Worm (Caenorhabditis elegans) whole organism, young adult: Measurements from ENCODE around the gene C25G6.4.

Experiments
- B0261.1 ChIP-seq: sonication (generic microtip); optimal IDR thresholded peaks from 2 replicates; lab custom pipeline; 2016; ENCODE audit warnings: mild to moderate bottlenecking, missing genetic modification characterization, moderate library complexity, missing compliant biosample characterization
- B0336.3 ChIP-seq: fragments of 200-800 bp; sonication (Bioruptor generic); IDR thresholded peaks from 2 replicates; pipeline ENCODE4 v1.3.6; 2022; ENCODE audit warnings: missing genetic modification characterization, missing compliant biosample characterization
- F33H1.4 ChIP-seq: fragments of 200-800 bp; sonication (Bioruptor generic); IDR thresholded peaks from 2 replicates; pipeline ENCODE4 v1.3.6; 2022; ENCODE audit warnings: missing genetic modification reagents, missing genetic modification characterization, missing compliant biosample characterization
- F37B4.10 ChIP-seq: fragments of 200-800 bp; sonication (Bioruptor generic); IDR thresholded peaks from 2 replicates; pipeline ENCODE4 v1.3.6; 2022; ENCODE audit warnings: missing genetic modification characterization, missing compliant biosample characterization
- Y53G8AR.9 ChIP-seq: fragments of 200-800 bp; sonication (Bioruptor generic); conservative IDR thresholded peaks from 2 replicates; pipeline ENCODE4 v1.3.6; 2022; ENCODE audit warnings: missing genetic modification reagents, missing genetic modification characterization, missing compliant biosample characterization
- ZK185.1 ChIP-seq: sonication (generic microtip); optimal IDR thresholded peaks from 2 replicates; lab custom pipeline; 2016; ENCODE audit warnings: mild to moderate bottlenecking, missing genetic modification characterization, missing compliant biosample characterization; ENCODE audit not compliant: poor library complexity, severe bottlenecking
- atf-7 ChIP-seq: sonication (generic microtip); optimal IDR thresholded peaks from 2 replicates; lab custom pipeline; 2017; ENCODE audit warnings: mild to moderate bottlenecking, missing genetic modification characterization, missing compliant biosample characterization
- athp-1 ChIP-seq: sonication (generic microtip); optimal IDR thresholded peaks from 2 replicates; lab custom pipeline; 2017; ENCODE audit warnings: mild to moderate bottlenecking, missing genetic modification characterization, missing compliant biosample characterization
- bed-1 ChIP-seq: fragments of 200-800 bp; sonication (Bioruptor generic); IDR thresholded peaks from 2 replicates; pipeline ENCODE4 v1.3.6; 2022; ENCODE audit warnings: missing genetic modification reagents, missing genetic modification characterization, missing compliant biosample characterization
- bed-2 ChIP-seq: fragments of 200-800 bp; sonication (Bioruptor generic); IDR thresholded peaks from 2 replicates; pipeline ENCODE4 v1.3.6; 2022; ENCODE audit warnings: missing genetic modification reagents, missing genetic modification characterization, missing compliant biosample characterization
- ceh-40 ChIP-seq: fragments of 200-800 bp; sonication (Bioruptor generic); IDR thresholded peaks from 2 replicates; pipeline ENCODE4 v1.3.6; 2022; ENCODE audit warnings: missing genetic modification characterization, missing compliant biosample characterization
- ceh-58 ChIP-seq: fragments of 200-800 bp; sonication (Bioruptor generic); IDR thresholded peaks from 2 replicates; pipeline ENCODE4 v1.3.6; 2022; ENCODE audit warnings: missing genetic modification characterization, missing compliant biosample characterization
- ceh-91 ChIP-seq: fragments of 200-800 bp; sonication (Bioruptor generic); IDR thresholded peaks from 2 replicates; pipeline ENCODE4 v1.3.6; 2022; ENCODE audit warnings: missing genetic modification reagents, missing genetic modification characterization, missing compliant biosample characterization
- dox-1 ChIP-seq: fragments of 200-800 bp; sonication (Bioruptor generic); IDR thresholded peaks from 2 replicates; pipeline ENCODE4 v1.3.6; 2022; ENCODE audit warnings: missing genetic modification reagents, missing genetic modification characterization, missing compliant biosample characterization
- egl-18 ChIP-seq: fragments of 200-800 bp; sonication (Bioruptor generic); IDR thresholded peaks from 2 replicates; pipeline ENCODE4 v1.3.6; 2022; ENCODE audit warnings: missing genetic modification reagents, missing genetic modification characterization, missing compliant biosample characterization
- ekl-4 ChIP-seq: fragments of 200-800 bp; sonication (Bioruptor generic); IDR thresholded peaks from 2 replicates; pipeline ENCODE4 v1.3.6; 2022; ENCODE audit warnings: missing genetic modification reagents, missing genetic modification characterization, missing compliant biosample characterization
- him-1 ChIP-seq: sonication (generic microtip); optimal IDR thresholded peaks from 2 replicates; lab custom pipeline; 2016; ENCODE audit warnings: missing genotype, missing genetic modification reagents, missing genetic modification characterization, missing compliant biosample characterization
- hrde-1 ChIP-seq: sonication (generic microtip); optimal IDR thresholded peaks from 2 replicates; lab custom pipeline; 2016; ENCODE audit warnings: missing genetic modification characterization, mild to moderate bottlenecking, missing compliant biosample characterization, moderate library complexity, missing genotype, missing genetic modification reagents, borderline replicate concordance
- lir-1 ChIP-seq: fragments of 200-800 bp; sonication (Bioruptor generic); conservative IDR thresholded peaks from 2 replicates; pipeline ENCODE4 v1.3.6; 2022; ENCODE audit warnings: missing genetic modification reagents, missing genetic modification characterization, missing compliant biosample characterization
- lsy-27 ChIP-seq: sonication (generic microtip); optimal IDR thresholded peaks from 2 replicates; lab custom pipeline; 2017; ENCODE audit warnings: missing genetic modification characterization, mild to moderate bottlenecking, missing compliant biosample characterization, antibody characterized with exemption, missing genotype, borderline replicate concordance; ENCODE audit not compliant: insufficient read depth
- madf-10 ChIP-seq: sonication (generic microtip); optimal IDR thresholded peaks from 2 replicates; lab custom pipeline; 2016; ENCODE audit warnings: mild to moderate bottlenecking, missing genetic modification characterization, missing compliant biosample characterization
- madf-6 ChIP-seq: fragments of 200-800 bp; sonication (Bioruptor generic); IDR thresholded peaks from 2 replicates; pipeline ENCODE4 v1.3.6; 2022; ENCODE audit warnings: missing genetic modification reagents, missing genetic modification characterization, missing compliant biosample characterization
- mel-28 ChIP-seq: sonication (generic microtip); optimal IDR thresholded peaks from 2 replicates; lab custom pipeline; 2016; ENCODE audit warnings: borderline replicate concordance, mild to moderate bottlenecking, missing genetic modification characterization, missing compliant biosample characterization
- nfya-1 ChIP-seq: sonication (generic microtip); optimal IDR thresholded peaks from 2 replicates; lab custom pipeline; 2017; ENCODE audit warnings: antibody characterized with exemption, missing compliant biosample characterization, missing genetic modification characterization, borderline replicate concordance; ENCODE audit not compliant: insufficient read depth
- nhr-120 ChIP-seq: fragments of 200-800 bp; sonication (Bioruptor generic); IDR thresholded peaks from 2 replicates; pipeline ENCODE4 v1.3.6; 2022; ENCODE audit warnings: missing genetic modification characterization, missing compliant biosample characterization
- nhr-27 ChIP-seq: fragments of 200-800 bp; sonication (Bioruptor generic); optimal IDR thresholded peaks from 2 replicates; lab custom pipeline; 2018; ENCODE audit warnings: mild to moderate bottlenecking, missing genetic modification characterization, moderate library complexity, missing compliant biosample characterization
- nhr-80 ChIP-seq: sonication (generic microtip); optimal IDR thresholded peaks from 2 replicates; lab custom pipeline; 2016; ENCODE audit warnings: missing genetic modification characterization, missing compliant biosample characterization
- repo-1 ChIP-seq: sonication (generic microtip); optimal IDR thresholded peaks from 2 replicates; lab custom pipeline; 2017; ENCODE audit warnings: mild to moderate bottlenecking, missing genetic modification characterization, missing compliant biosample characterization
- rpc-1 ChIP-seq, 2 experiments: fragments of 150-350 bp in 1 of 2; sonication (generic microtip) in 1 of 2; optimal IDR thresholded peaks; 2 replicates each; lab custom pipeline; 2014 to 2018; ENCODE audit warnings: missing biosample characterization in 1 of 2, missing genetic modification characterization in 1 of 2, missing genetic modification reagents in 1 of 2, missing genotype in 1 of 2
- sdz-38 ChIP-seq: sonication (generic microtip); optimal IDR thresholded peaks from 2 replicates; lab custom pipeline; 2016; ENCODE audit warnings: missing genotype, missing genetic modification characterization, missing compliant biosample characterization
- tlf-1 ChIP-seq: fragments of 200-800 bp; sonication (Bioruptor generic); optimal IDR thresholded peaks from 2 replicates; lab custom pipeline; 2018; ENCODE audit warnings: mild to moderate bottlenecking, missing genetic modification characterization, missing compliant biosample characterization
- ztf-26 ChIP-seq: sonication (generic microtip); optimal IDR thresholded peaks from 2 replicates; lab custom pipeline; 2017; ENCODE audit warnings: missing genetic modification characterization, missing compliant biosample characterization
- ztf-28 ChIP-seq: fragments of 200-800 bp; sonication (Bioruptor generic); IDR thresholded peaks from 2 replicates; pipeline ENCODE4 v1.3.6; 2022; ENCODE audit warnings: missing genetic modification reagents, missing genetic modification characterization, missing compliant biosample characterization

The C25G6.4 gene

ce11 chrX:1230658-1231057 is 19.0 kb downstream of the C25G6.4 start, which contains the start of gene C46H3.2 (continued):
- no peak for TF ChIP-seq F37B4.10 (GFP tag; lab: Robert Waterston, UW)

- TF ChIP-seq F33H1.4 (GFP tag; lab: Robert Waterston, UW), result no peak
- TF ChIP-seq athp-1 (tag; lab: Kevin White, UChicago), result no peak
- no peak for TF ChIP-seq nhr-27 (tag; lab: Kevin White, UChicago)
Measured at ce11 chrX:1223841-1224240, 25.8 kb downstream of the C25G6.4 start.

ce11 chrX:1223089-1223488 is 26.5 kb downstream of the C25G6.4 start:
- TF ChIP-seq hrde-1 (tag; lab: Kevin White, UChicago) (no peak), madf-10 (tag; lab: Kevin White, UChicago) (no peak), rpc-1 (optimal IDR thresholded peaks at IDR 0.05; lab: Kevin White, UChicago) (no peak), rpc-1 (tag; optimal IDR thresholded peaks at IDR 0.05; lab: Kevin White, UChicago) (no peak), bed-1 (0 out of 2 replicates have a peak, but pooled peaks have one; percentile 74)

ce11 chrX:1222391-1222790 is 27.2 kb downstream of the C25G6.4 start:
- TF ChIP-seq egl-18 (GFP tag; lab: Robert Waterston, UW) (no peak), nhr-27 (tag; lab: Kevin White, UChicago) (no peak), atf-7 (tag; lab: Kevin White, UChicago) (no peak), him-1 (tag; lab: Kevin White, UChicago) (no peak), bed-1 (no peak), B0336.3 (GFP tag; lab: Robert Waterston, UW) (no peak), Y53G8AR.9 (no peak), lsy-27 (no peak)
- TF ChIP-seq, all 124 proteins: peak for 0

ce11 chrX:1218457-1218856 is 31.2 kb downstream of the C25G6.4 start:
- TF ChIP-seq nfya-1 (tag; lab: Kevin White, UChicago) (no peak), F37B4.10 (GFP tag; lab: Robert Waterston, UW) (no peak), ztf-26 (tag; lab: Kevin White, UChicago) (no peak)

- TF ChIP-seq ztf-28 (GFP tag; lab: Robert Waterston, UW), result no peak
- TF ChIP-seq tlf-1 (GFP tag; lab: Kevin White, UChicago), result no peak
- TF ChIP-seq nfya-1 (tag; lab: Kevin White, UChicago), result no peak
- no peak for TF ChIP-seq sdz-38 (tag; lab: Kevin White, UChicago)
- TF ChIP-seq ceh-40 (GFP tag; lab: Robert Waterston, UW), result no peak
- no peak for TF ChIP-seq repo-1 (tag; lab: Kevin White, UChicago)
- TF ChIP-seq madf-6 (GFP tag; lab: Robert Waterston, UW), result no peak
- no peak for TF ChIP-seq nhr-80
- no peak for TF ChIP-seq ceh-58 (GFP tag; lab: Robert Waterston, UW)
- TF ChIP-seq B0261.1 (tag; lab: Kevin White, UChicago), result no peak
- no peak for TF ChIP-seq nhr-120 (GFP tag; lab: Robert Waterston, UW)
- no peak for TF ChIP-seq mel-28 (tag; lab: Kevin White, UChicago)
- no peak for TF ChIP-seq lsy-27
- no peak for TF ChIP-seq ceh-91 (GFP tag; lab: Robert Waterston, UW)
- no peak for TF ChIP-seq bed-2 (GFP tag; lab: Robert Waterston, UW)
- no peak for TF ChIP-seq dox-1 (GFP tag; lab: Robert Waterston, UW)
- no peak for TF ChIP-seq ZK185.1 (tag; lab: Kevin White, UChicago)
- no peak for TF ChIP-seq ekl-4 (GFP tag; lab: Robert Waterston, UW)
- no peak for TF ChIP-seq lir-1 (GFP tag; lab: Robert Waterston, UW)
- no peak for TF ChIP-seq athp-1 (tag; lab: Kevin White, UChicago)
Measured at ce11 chrX:1216833-1217232, 32.8 kb downstream of the C25G6.4 start.
